Worm (Caenorhabditis elegans) whole organism, mixed stage, embryonic: ENCODE data around the gene C17G10.7.
"Not testable (repeated sequence)": the region's sequence is repeated elsewhere in the genome, so short reads cannot be mapped to it uniquely, and the experiment has no call there.

Experiments
- M03D4.4 ChIP-seq: sonication (generic microtip); optimal IDR thresholded peaks from 2 replicates; lab custom pipeline; 2017; ENCODE audit warnings: mild to moderate bottlenecking, missing genetic modification characterization, missing compliant biosample characterization
- bed-3 ChIP-seq: fragments of 200-800 bp; sonication (Bioruptor generic); optimal IDR thresholded peaks from 3 replicates; lab custom pipeline; 2018; ENCODE audit warnings: mild to moderate bottlenecking, missing genetic modification characterization, moderate library complexity, missing compliant biosample characterization
- blmp-1 ChIP-seq: fragments of 150-350 bp; optimal IDR thresholded peaks from 2 replicates; lab custom pipeline; 2014; ENCODE audit warnings: missing biosample characterization, missing genetic modification characterization
- ceh-39 ChIP-seq: fragments of 150-350 bp; optimal IDR thresholded peaks from 2 replicates; lab custom pipeline; 2014; ENCODE audit warnings: missing biosample characterization, missing genetic modification characterization
- ceh-43 ChIP-seq: fragments of 200-800 bp; sonication (Bioruptor generic); optimal IDR thresholded peaks from 2 replicates; lab custom pipeline; 2018; ENCODE audit warnings: mild to moderate bottlenecking, missing genetic modification characterization, moderate library complexity, missing compliant biosample characterization
- ceh-83 ChIP-seq: fragments of 200-800 bp; sonication (Bioruptor generic); optimal IDR thresholded peaks from 2 replicates; lab custom pipeline; 2018; ENCODE audit warnings: mild to moderate bottlenecking, missing genetic modification characterization, missing compliant biosample characterization
- ces-1 ChIP-seq: fragments of 150-350 bp; optimal IDR thresholded peaks from 2 replicates; lab custom pipeline; 2014; ENCODE audit warnings: missing biosample characterization, missing genetic modification reagents, missing genetic modification characterization
- cnd-1 ChIP-seq: fragments of 200-800 bp; sonication (Bioruptor generic); optimal IDR thresholded peaks from 2 replicates; lab custom pipeline; 2018; ENCODE audit warnings: mild to moderate bottlenecking, missing genetic modification characterization, missing compliant biosample characterization
- drap-1 ChIP-seq: fragments of 200-800 bp; sonication (Bioruptor generic); optimal IDR thresholded peaks from 3 replicates; lab custom pipeline; 2018; ENCODE audit warnings: mild to moderate bottlenecking, missing genetic modification characterization, missing compliant biosample characterization
- elt-1 ChIP-seq: sonication (generic microtip); optimal IDR thresholded peaks from 2 replicates; lab custom pipeline; 2017; ENCODE audit warnings: missing genetic modification characterization, mild to moderate bottlenecking, missing compliant biosample characterization, antibody characterized with exemption, moderate library complexity, borderline replicate concordance; ENCODE audit not compliant: insufficient read depth
- elt-3 ChIP-seq: fragments of 150-350 bp; optimal IDR thresholded peaks from 2 replicates; lab custom pipeline; 2014; ENCODE audit warnings: missing biosample characterization, missing genetic modification characterization
- flh-1 ChIP-seq: fragments of 200-800 bp; sonication (Bioruptor generic); optimal IDR thresholded peaks from 2 replicates; lab custom pipeline; 2018; ENCODE audit warnings: mild to moderate bottlenecking, missing genetic modification characterization, moderate library complexity, missing compliant biosample characterization
- ham-2 ChIP-seq: fragments of 200-800 bp; sonication (Bioruptor generic); optimal IDR thresholded peaks from 2 replicates; lab custom pipeline; 2018; ENCODE audit warnings: mild to moderate bottlenecking, missing genetic modification characterization, missing compliant biosample characterization
- lin-13 ChIP-seq: fragments of 150-350 bp; optimal IDR thresholded peaks from 2 replicates; lab custom pipeline; 2014; ENCODE audit warnings: missing biosample characterization, missing genetic modification characterization
- lsy-2 ChIP-seq: fragments of 150-350 bp; optimal IDR thresholded peaks from 2 replicates; lab custom pipeline; 2014; ENCODE audit warnings: missing biosample characterization, missing genetic modification characterization
- mab-5 ChIP-seq: fragments of 150-350 bp; optimal IDR thresholded peaks from 2 replicates; lab custom pipeline; 2014; ENCODE audit warnings: missing biosample characterization, missing genetic modification characterization
- mep-1 ChIP-seq: fragments of 150-350 bp; optimal IDR thresholded peaks from 2 replicates; lab custom pipeline; 2017; ENCODE audit warnings: missing biosample characterization, missing genetic modification reagents, missing genetic modification characterization, inconsistent platforms
- mls-2 ChIP-seq: sonication (generic microtip); optimal IDR thresholded peaks from 2 replicates; lab custom pipeline; 2016; ENCODE audit warnings: mild to moderate bottlenecking, missing genetic modification characterization, moderate library complexity, missing compliant biosample characterization
- nhr-12 ChIP-seq: fragments of 150-350 bp; optimal IDR thresholded peaks from 2 replicates; lab custom pipeline; 2014; ENCODE audit warnings: missing biosample characterization, missing genetic modification characterization
- nhr-2 ChIP-seq: fragments of 150-350 bp; optimal IDR thresholded peaks from 2 replicates; lab custom pipeline; 2014; ENCODE audit warnings: missing biosample characterization, missing genetic modification characterization
- nhr-237 ChIP-seq: fragments of 150-350 bp; optimal IDR thresholded peaks from 2 replicates; lab custom pipeline; 2014; ENCODE audit warnings: missing biosample characterization, missing genetic modification characterization
- nhr-28 ChIP-seq: fragments of 150-350 bp; optimal IDR thresholded peaks from 2 replicates; lab custom pipeline; 2014; ENCODE audit warnings: missing biosample characterization, missing genetic modification characterization
- nhr-76 ChIP-seq: sonication (generic microtip); optimal IDR thresholded peaks from 2 replicates; lab custom pipeline; 2017; ENCODE audit warnings: missing biosample characterization, missing genetic modification characterization
- pha-4 ChIP-seq: fragments of 150-350 bp; optimal IDR thresholded peaks from 2 replicates; lab custom pipeline; 2018; ENCODE audit warnings: missing biosample characterization, missing genetic modification reagents, missing genetic modification characterization
- sem-2 ChIP-seq: fragments of 200-800 bp; sonication (Bioruptor generic); optimal IDR thresholded peaks from 2 replicates; lab custom pipeline; 2018; ENCODE audit warnings: mild to moderate bottlenecking, missing genetic modification characterization, missing compliant biosample characterization
- snpc-4 ChIP-seq: fragments of 150-350 bp; optimal IDR thresholded peaks from 2 replicates; lab custom pipeline; 2014; ENCODE audit warnings: missing biosample characterization, missing genetic modification characterization
- sptf-1 ChIP-seq: sonication (generic microtip); optimal IDR thresholded peaks from 2 replicates; lab custom pipeline; 2017; ENCODE audit warnings: mild to moderate bottlenecking, missing genetic modification characterization, moderate library complexity, missing compliant biosample characterization
- tbx-8 ChIP-seq: fragments of 200-800 bp; sonication (Bioruptor generic); optimal IDR thresholded peaks from 2 replicates; lab custom pipeline; 2018; ENCODE audit warnings: mild to moderate bottlenecking, missing genetic modification characterization, moderate library complexity, missing compliant biosample characterization
- unc-120 ChIP-seq: sonication (generic microtip); optimal IDR thresholded peaks from 2 replicates; lab custom pipeline; 2017; ENCODE audit warnings: missing genetic modification characterization, missing compliant biosample characterization; ENCODE audit not compliant: poor library complexity, severe bottlenecking
- unc-39 ChIP-seq: fragments of 150-350 bp; optimal IDR thresholded peaks from 2 replicates; lab custom pipeline; 2014; ENCODE audit warnings: missing biosample characterization, missing genetic modification characterization
- unc-62 ChIP-seq: fragments of 150-350 bp; optimal IDR thresholded peaks from 2 replicates; lab custom pipeline; 2014; ENCODE audit warnings: missing biosample characterization, missing genetic modification reagents, missing genetic modification characterization
- ztf-11 ChIP-seq: fragments of 150-350 bp; optimal IDR thresholded peaks from 2 replicates; lab custom pipeline; 2014; ENCODE audit warnings: missing biosample characterization, missing genetic modification characterization

C17G10.7 gene

DNA sequence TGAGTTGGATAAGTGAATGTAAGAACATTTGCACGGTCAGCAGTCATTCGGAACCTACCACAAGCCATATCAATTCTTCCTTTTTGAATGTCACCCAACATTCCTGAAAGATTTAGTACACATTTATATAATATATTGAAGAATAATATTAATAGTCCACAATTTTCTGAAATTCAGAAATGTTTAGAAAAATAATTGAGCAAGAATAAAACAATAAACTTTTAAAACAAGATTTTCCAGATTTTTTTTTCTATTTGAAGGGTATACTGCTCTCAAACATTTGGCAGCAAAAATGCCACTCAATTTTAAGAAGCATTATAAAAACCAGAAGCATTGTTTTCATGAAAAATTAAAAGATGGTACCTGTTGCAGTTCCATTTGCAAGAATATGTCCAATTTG, 29.2 kb upstream of the C17G10.7 start, which contains the start of gene F59E12.8:
TSS of gene F59E12.8 (minus strand) at position 101 of the 400 bp plus-strand sequence.
- TF ChIP-seq elt-3 (tag; lab: Kevin White, UChicago) (no peak), snpc-4 (tag; lab: Kevin White, UChicago) (no peak), M03D4.4 (tag; lab: Kevin White, UChicago) (no peak), nhr-2 (tag; lab: Kevin White, UChicago) (no peak)
- TF ChIP-seq, all 35 proteins: peak for 0

ce11 chrII:5633453-5633852, 25.8 kb upstream of the C17G10.7 start:
- no peak for TF ChIP-seq ces-1
- TF ChIP-seq ztf-11 (tag; lab: Kevin White, UChicago) = no peak
- no peak for TF ChIP-seq snpc-4 (tag; lab: Kevin White, UChicago)
- no peak for TF ChIP-seq mab-5
- TF ChIP-seq ceh-39 = no peak
- no peak for TF ChIP-seq elt-3 (tag; lab: Kevin White, UChicago)
- no peak for TF ChIP-seq nhr-28 (tag; lab: Kevin White, UChicago)
- no peak for TF ChIP-seq nhr-237 (tag; lab: Kevin White, UChicago)
- no peak for TF ChIP-seq unc-120 (tag; lab: Kevin White, UChicago)
- no peak for TF ChIP-seq flh-1 (GFP tag; lab: Kevin White, UChicago)
- no peak for TF ChIP-seq blmp-1 (tag; lab: Kevin White, UChicago)
- no peak for TF ChIP-seq drap-1 (GFP tag; lab: Kevin White, UChicago)
- TF ChIP-seq M03D4.4 (tag; lab: Kevin White, UChicago) = no peak
- no peak for TF ChIP-seq mep-1 (tag; lab: Kevin White, UChicago)
- no peak for TF ChIP-seq unc-39
- no peak for TF ChIP-seq ceh-83 (GFP tag; lab: Kevin White, UChicago)
- no peak for TF ChIP-seq mls-2 (tag; lab: Kevin White, UChicago)
- TF ChIP-seq cnd-1 (tag; lab: Kevin White, UChicago) = no peak

DNA sequence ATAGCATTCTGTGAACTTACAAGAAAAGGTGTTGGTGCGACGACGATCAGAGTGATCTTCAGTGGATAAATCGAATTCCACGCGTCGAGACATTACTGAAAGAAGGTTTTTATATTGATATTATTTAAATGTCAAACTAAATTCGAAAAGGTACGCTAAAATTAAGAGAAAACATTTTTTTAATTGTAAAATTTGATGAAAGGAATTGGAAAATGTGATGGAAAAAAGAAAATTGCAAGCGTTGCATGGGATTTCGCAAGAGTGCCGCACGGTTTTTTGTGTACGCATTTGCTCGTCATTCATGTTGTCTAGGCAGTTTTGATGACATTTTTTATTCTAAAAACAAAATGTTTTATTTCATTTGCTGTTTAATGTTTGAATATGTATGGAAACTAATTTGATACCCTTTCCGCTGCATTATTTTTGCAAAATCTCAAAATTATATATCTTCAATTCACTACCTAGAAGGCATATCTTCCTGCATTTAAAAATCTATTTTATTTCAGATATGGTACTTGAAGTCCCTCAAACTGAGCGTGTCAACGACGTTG, 23.3 kb upstream of the C17G10.7 start, which contains the start of the genes F59E12.6 and npl-4.1:
TSS of gene F59E12.6 (minus strand) at position 101 of the 551 bp plus-strand sequence.
TSS of gene npl-4.1 (plus strand) at position 501 of the 551 bp plus-strand sequence.
- TF ChIP-seq lin-13 (tag; lab: Kevin White, UChicago); bed-3; sem-2 (GFP tag; lab: Kevin White, UChicago): not testable (repeated sequence)

DNA sequence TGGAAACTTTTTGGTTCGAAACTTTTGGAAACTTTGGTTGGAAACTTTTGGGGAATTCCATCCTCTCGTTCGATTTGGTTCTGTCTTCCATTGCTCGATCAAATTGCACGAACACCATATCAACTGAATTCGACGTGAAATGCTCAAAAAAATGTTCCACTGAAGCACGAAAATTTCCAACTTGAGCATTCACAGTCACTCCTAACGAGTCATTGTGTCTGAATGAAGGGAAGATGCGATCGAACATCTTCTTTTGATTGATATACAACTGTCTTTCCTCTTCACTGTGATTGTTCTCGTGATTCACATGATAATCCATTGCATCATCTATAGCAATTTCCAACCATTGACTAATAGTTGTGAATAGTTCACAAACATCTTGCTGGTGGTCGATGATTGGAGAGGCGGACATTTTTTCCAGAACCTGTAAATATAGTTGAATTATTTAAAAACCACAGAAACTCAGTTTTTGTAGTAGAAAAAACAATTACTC, 20.7 kb upstream of the C17G10.7 start, which contains the start of gene F59E12.15:
TSS of gene F59E12.15 (minus strand) at position 51 of the 493 bp plus-strand sequence.
- TF ChIP-seq mls-2 (tag; lab: Kevin White, UChicago) = no peak
- TF ChIP-seq unc-39 = no peak
- TF ChIP-seq mab-5 = no peak
- TF ChIP-seq nhr-12 = no peak
- no peak for TF ChIP-seq lin-13 (tag; lab: Kevin White, UChicago)
- no peak for TF ChIP-seq nhr-76 (tag; lab: Kevin White, UChicago)
- TF ChIP-seq M03D4.4 (tag; lab: Kevin White, UChicago) = no peak
- TF ChIP-seq bed-3 = no peak
- TF ChIP-seq sem-2 (GFP tag; lab: Kevin White, UChicago) = no peak

- TF ChIP-seq ceh-39; unc-120 (tag; lab: Kevin White, UChicago); bed-3: not testable (repeated sequence)
Observed at ce11 chrII:5622383-5622939, 14.8 kb upstream of the C17G10.7 start, which contains the start of the genes eif-3.L and npl-4.2. Gene eif-3.L (minus strand): TSS chrII:5622483. Gene npl-4.2 (plus strand): TSS chrII:5622889.

- TF ChIP-seq cnd-1 (tag; lab: Kevin White, UChicago) (no peak), elt-3 (tag; lab: Kevin White, UChicago) (no peak), lsy-2 (tag; lab: Kevin White, UChicago) (no peak), ceh-39 (no peak), snpc-4 (tag; lab: Kevin White, UChicago) (no peak), elt-1 (no peak), unc-39 (no peak), sem-2 (GFP tag; lab: Kevin White, UChicago) (no peak), M03D4.4 (tag; lab: Kevin White, UChicago) (no peak), lin-13 (tag; lab: Kevin White, UChicago) (no peak), ces-1 (no peak), unc-62 (no peak), blmp-1 (tag; lab: Kevin White, UChicago) (no peak), tbx-8 (no peak), pha-4 (tag; lab: Kevin White, UChicago) (no peak), ceh-43 (GFP tag; lab: Kevin White, UChicago) (no peak), nhr-76 (tag; lab: Kevin White, UChicago) (no peak), sptf-1 (tag; lab: Kevin White, UChicago) (no peak), mls-2 (tag; lab: Kevin White, UChicago) (no peak), ham-2 (no peak)
Observed at ce11 chrII:5619298-5619697, 11.6 kb upstream of the C17G10.7 start, which contains the start of gene dhs-6. Gene dhs-6 (minus strand): TSS chrII:5619319.
